Fruit fly (Drosophila melanogaster) whole organism, embryonic: Measurements from ENCODE around the gene CG32537.

Source experiments
- ATbp ChIP-seq: fragments of 200-800 bp; sonication (Bioruptor generic); optimal IDR thresholded peaks from 2 replicates; lab custom pipeline; 2017; ENCODE audit warnings: missing biosample characterization, mild to moderate bottlenecking, missing genetic modification characterization, missing genetic modification reagents
- CG10321 ChIP-seq: fragments of 200-800 bp; sonication (Bioruptor generic); IDR thresholded peaks from 2 replicates; pipeline ENCODE4 v1.3.6; 2022; ENCODE audit warnings: missing biosample characterization, missing genetic modification characterization
- CG10543 ChIP-seq: fragments of 200-800 bp; sonication (Bioruptor generic); optimal IDR thresholded peaks from 3 replicates; lab custom pipeline; 2017; ENCODE audit warnings: missing biosample characterization, mild to moderate bottlenecking, missing genetic modification characterization, moderate library complexity
- CG11247 ChIP-seq: fragments of 200-800 bp; sonication (Bioruptor generic); IDR thresholded peaks from 2 replicates; pipeline ENCODE4 v1.3.6; 2022; ENCODE audit warnings: missing biosample characterization, missing genetic modification characterization
- CG11398 ChIP-seq: fragments of 200-800 bp; sonication (Bioruptor generic); optimal IDR thresholded peaks from 2 replicates; lab custom pipeline; 2016; ENCODE audit warnings: missing biosample characterization, missing genetic modification characterization
- CG11723 ChIP-seq: fragments of 200-800 bp; sonication (Bioruptor generic); optimal IDR thresholded peaks from 2 replicates; lab custom pipeline; 2017; ENCODE audit warnings: missing biosample characterization, mild to moderate bottlenecking, missing genetic modification characterization
- CG12659 ChIP-seq: fragments of 200-800 bp; sonication (Bioruptor generic); optimal IDR thresholded peaks from 3 replicates; lab custom pipeline; 2017; ENCODE audit warnings: mild to moderate bottlenecking, missing biosample characterization, missing genetic modification reagents, missing genetic modification characterization
- CG12769 ChIP-seq: fragments of 200-800 bp; sonication (Bioruptor generic); optimal IDR thresholded peaks from 2 replicates; lab custom pipeline; 2019; ENCODE audit warnings: missing biosample characterization, mild to moderate bottlenecking, missing genetic modification characterization, moderate library complexity
- CG13775 ChIP-seq: fragments of 200-800 bp; sonication (Bioruptor generic); optimal IDR thresholded peaks from 3 replicates; lab custom pipeline; 2017; ENCODE audit warnings: missing biosample characterization, mild to moderate bottlenecking, missing genetic modification characterization
- CG14014 ChIP-seq: fragments of 200-800 bp; sonication (Bioruptor generic); IDR thresholded peaks from 2 replicates; pipeline ENCODE4 v1.3.6; 2022; ENCODE audit warnings: missing biosample characterization, missing genetic modification characterization
- CG14050 ChIP-seq: fragments of 200-800 bp; sonication (Bioruptor generic); IDR thresholded peaks from 3 replicates; pipeline ENCODE4 v1.3.6; 2022; ENCODE audit warnings: missing biosample characterization, missing genetic modification characterization
- CG14860 ChIP-seq: fragments of 200-800 bp; sonication (Bioruptor generic); IDR thresholded peaks from 3 replicates; pipeline ENCODE4 v1.3.6; 2022; ENCODE audit warnings: missing biosample characterization, missing genetic modification characterization; ENCODE audit not compliant: partially characterized antibody
- CG15269 ChIP-seq: fragments of 200-800 bp; sonication (Bioruptor generic); optimal IDR thresholded peaks from 2 replicates; lab custom pipeline; 2018; ENCODE audit warnings: missing biosample characterization, mild to moderate bottlenecking, missing genetic modification characterization, moderate library complexity
- CG1529 ChIP-seq: fragments of 200-800 bp; sonication (Bioruptor generic); optimal IDR thresholded peaks from 3 replicates; lab custom pipeline; 2018; ENCODE audit warnings: missing biosample characterization, missing genetic modification characterization
- CG1603 ChIP-seq: fragments of 200-800 bp; sonication (Bioruptor generic); optimal IDR thresholded peaks from 2 replicates; lab custom pipeline; 2019; ENCODE audit warnings: missing biosample characterization, mild to moderate bottlenecking, missing genetic modification characterization, moderate library complexity
- CG16863 ChIP-seq: fragments of 200-800 bp; sonication (Bioruptor generic); optimal IDR thresholded peaks from 3 replicates; lab custom pipeline; 2016; ENCODE audit warnings: missing biosample characterization, missing genetic modification characterization
- CG17359 ChIP-seq: fragments of 200-800 bp; sonication (Bioruptor generic); optimal IDR thresholded peaks from 3 replicates; lab custom pipeline; 2018; ENCODE audit warnings: missing biosample characterization, mild to moderate bottlenecking, missing genetic modification characterization, moderate library complexity
- CG17361 ChIP-seq: fragments of 200-800 bp; sonication (Bioruptor generic); IDR thresholded peaks from 3 replicates; pipeline ENCODE4 v1.3.6; 2022; ENCODE audit warnings: missing biosample characterization, missing genetic modification characterization
- CG17829 ChIP-seq: fragments of 200-800 bp; optimal IDR thresholded peaks from 2 replicates; lab custom pipeline; 2019; ENCODE audit warnings: missing biosample characterization, mild to moderate bottlenecking, missing genetic modification characterization, moderate library complexity
- CG2120 ChIP-seq: fragments of 200-800 bp; sonication (Bioruptor generic); optimal IDR thresholded peaks from 3 replicates; lab custom pipeline; 2016; ENCODE audit warnings: missing biosample characterization, missing genetic modification characterization
- CG31365 ChIP-seq: fragments of 200-800 bp; sonication (Bioruptor generic); optimal IDR thresholded peaks from 2 replicates; lab custom pipeline; 2018; ENCODE audit warnings: missing biosample characterization, mild to moderate bottlenecking, missing genetic modification characterization
- CG32767 ChIP-seq: fragments of 200-800 bp; sonication (Bioruptor generic); IDR thresholded peaks from 2 replicates; pipeline ENCODE4 v1.3.6; 2022; ENCODE audit warnings: missing biosample characterization, missing genetic modification characterization
- CG33557 ChIP-seq: fragments of 200-800 bp; sonication (Bioruptor generic); optimal IDR thresholded peaks from 2 replicates; lab custom pipeline; 2019; ENCODE audit warnings: missing biosample characterization, mild to moderate bottlenecking, missing genetic modification characterization, moderate library complexity
- CG42726 ChIP-seq: fragments of 200-800 bp; sonication (Bioruptor generic); IDR thresholded peaks from 2 replicates; pipeline ENCODE4 v1.3.6; 2022; ENCODE audit warnings: missing biosample characterization, missing genetic modification characterization; ENCODE audit not compliant: partially characterized antibody
- CG7839 ChIP-seq: fragments of 200-800 bp; sonication (Bioruptor generic); optimal IDR thresholded peaks from 3 replicates; lab custom pipeline; 2018; ENCODE audit warnings: missing biosample characterization, mild to moderate bottlenecking, missing genetic modification characterization, moderate library complexity
- CG7963 ChIP-seq: fragments of 200-800 bp; sonication (Bioruptor generic); IDR thresholded peaks from 3 replicates; pipeline ENCODE4 v1.3.6; 2022; ENCODE audit warnings: missing biosample characterization, missing genetic modification characterization; ENCODE audit not compliant: partially characterized antibody
- CG8290 ChIP-seq, 3 experiments: fragments of 200-800 bp; sonication (Bioruptor generic); optimal IDR thresholded peaks; 2 replicates each; lab custom pipeline; 2016 to 2019; ENCODE audit warnings: missing biosample characterization in 3 of 3, missing genetic modification characterization in 3 of 3, mild to moderate bottlenecking in 2 of 3, moderate library complexity in 1 of 3
- CTCF ChIP-seq: fragments of 200-800 bp; sonication (Bioruptor generic); optimal IDR thresholded peaks from 2 replicates; lab custom pipeline; 2017; ENCODE audit warnings: missing biosample characterization, mild to moderate bottlenecking, missing genetic modification characterization, moderate library complexity
- Dll ChIP-seq: fragments of 200-800 bp; sonication (Bioruptor generic); IDR thresholded peaks from 4 replicates; pipeline ENCODE4 v1.3.6; 2022; ENCODE audit warnings: missing biosample characterization, missing genetic modification characterization; ENCODE audit not compliant: partially characterized antibody
- Ets65A ChIP-seq: fragments of 200-800 bp; sonication (Bioruptor generic); peaks from one replicate; lab custom pipeline; 2016; ENCODE audit warnings: missing biosample characterization, missing genetic modification characterization
- Fer3 ChIP-seq: fragments of 200-800 bp; sonication (Bioruptor generic); optimal IDR thresholded peaks from 2 replicates; lab custom pipeline; 2018; ENCODE audit warnings: missing biosample characterization, mild to moderate bottlenecking, missing genetic modification characterization, moderate library complexity
- HLH3B ChIP-seq: fragments of 200-800 bp; sonication (Bioruptor generic); IDR thresholded peaks from 2 replicates; pipeline ENCODE4 v1.3.6; 2022; ENCODE audit warnings: missing biosample characterization, missing genetic modification characterization
- Hmr ChIP-seq: fragments of 200-800 bp; sonication (Bioruptor generic); optimal IDR thresholded peaks from 3 replicates; lab custom pipeline; 2017; ENCODE audit warnings: mild to moderate bottlenecking, missing biosample characterization, missing genetic modification reagents, missing genetic modification characterization
- Mes4 ChIP-seq: fragments of 200-800 bp; sonication (Bioruptor generic); optimal IDR thresholded peaks from 2 replicates; lab custom pipeline; 2016; ENCODE audit warnings: missing biosample characterization, missing genetic modification characterization
- Nf-YA ChIP-seq: fragments of 200-800 bp; sonication (Bioruptor generic); IDR thresholded peaks from 2 replicates; pipeline ENCODE4 v1.3.6; 2022; ENCODE audit warnings: missing biosample characterization, missing genetic modification characterization
- Oli ChIP-seq: fragments of 200-800 bp; sonication (Bioruptor generic); optimal IDR thresholded peaks from 2 replicates; lab custom pipeline; 2018; ENCODE audit warnings: missing biosample characterization, mild to moderate bottlenecking, missing genetic modification characterization, moderate library complexity
- Xrp1 ChIP-seq: fragments of 200-800 bp; sonication (Bioruptor generic); IDR thresholded peaks from 2 replicates; pipeline ENCODE4 v1.3.6; 2022; ENCODE audit warnings: missing biosample characterization, missing genetic modification characterization
- dan ChIP-seq: fragments of 200-800 bp; sonication (Bioruptor generic); IDR thresholded peaks from 2 replicates; pipeline ENCODE4 v1.3.6; 2022; ENCODE audit warnings: missing biosample characterization, missing genetic modification characterization
- ewg ChIP-seq: fragments of 200-800 bp; sonication (Bioruptor generic); optimal IDR thresholded peaks from 3 replicates; lab custom pipeline; 2017; ENCODE audit warnings: mild to moderate bottlenecking, missing biosample characterization, missing genetic modification reagents, missing genetic modification characterization
- gcm2 ChIP-seq: fragments of 200-800 bp; sonication (Bioruptor generic); optimal IDR thresholded peaks from 2 replicates; lab custom pipeline; 2016; ENCODE audit warnings: missing biosample characterization, missing genetic modification characterization
- insv ChIP-seq, 2 experiments: fragments of 200-800 bp; sonication (Bioruptor generic); optimal IDR thresholded peaks; 3 replicates each; lab custom pipeline; 2016 to 2018; ENCODE audit warnings: missing biosample characterization in 2 of 2, missing genetic modification characterization in 2 of 2
- kay ChIP-seq: fragments of 200-800 bp; sonication (Bioruptor generic); optimal IDR thresholded peaks from 2 replicates; lab custom pipeline; 2016; ENCODE audit warnings: missing biosample characterization, missing genetic modification characterization
- mld ChIP-seq: fragments of 200-800 bp; sonication (Bioruptor generic); IDR thresholded peaks from 3 replicates; pipeline ENCODE4 v1.3.6; 2022; ENCODE audit warnings: missing biosample characterization, missing genetic modification characterization; ENCODE audit not compliant: partially characterized antibody
- nerfin-2 ChIP-seq: fragments of 200-800 bp; sonication (Bioruptor generic); IDR thresholded peaks from 2 replicates; pipeline ENCODE4 v1.3.6; 2022; ENCODE audit warnings: missing biosample characterization, missing genetic modification characterization; ENCODE audit not compliant: partially characterized antibody
- p53 ChIP-seq: fragments of 200-800 bp; sonication (Bioruptor generic); optimal IDR thresholded peaks from 2 replicates; lab custom pipeline; 2016; ENCODE audit warnings: missing biosample characterization, missing genetic modification characterization
- phol ChIP-seq: fragments of 200-800 bp; sonication (Bioruptor generic); optimal IDR thresholded peaks from 3 replicates; lab custom pipeline; 2018; ENCODE audit warnings: missing biosample characterization, mild to moderate bottlenecking, missing genetic modification characterization, moderate library complexity
- schlank ChIP-seq: fragments of 200-800 bp; sonication (Bioruptor generic); optimal IDR thresholded peaks from 2 replicates; lab custom pipeline; 2018; ENCODE audit warnings: missing biosample characterization, mild to moderate bottlenecking, missing genetic modification characterization
- seq ChIP-seq: fragments of 200-800 bp; sonication (Bioruptor generic); IDR thresholded peaks from 2 replicates; pipeline ENCODE4 v1.3.6; 2022; ENCODE audit warnings: missing biosample characterization, missing genetic modification characterization
- trh ChIP-seq: fragments of 200-800 bp; sonication (Bioruptor generic); optimal IDR thresholded peaks from 2 replicates; lab custom pipeline; 2016; ENCODE audit warnings: missing biosample characterization, missing genetic modification characterization
- unc-4 ChIP-seq: fragments of 200-800 bp; sonication (Bioruptor generic); IDR thresholded peaks from 2 replicates; pipeline ENCODE4 v1.3.6; 2022; ENCODE audit warnings: missing biosample characterization, missing genetic modification characterization; ENCODE audit not compliant: partially characterized antibody
- vvl ChIP-seq: fragments of 200-800 bp; sonication (Bioruptor generic); IDR thresholded peaks from 2 replicates; pipeline ENCODE4 v1.3.6; 2022; ENCODE audit warnings: missing biosample characterization, missing genetic modification characterization

Gene CG32537

DNA sequence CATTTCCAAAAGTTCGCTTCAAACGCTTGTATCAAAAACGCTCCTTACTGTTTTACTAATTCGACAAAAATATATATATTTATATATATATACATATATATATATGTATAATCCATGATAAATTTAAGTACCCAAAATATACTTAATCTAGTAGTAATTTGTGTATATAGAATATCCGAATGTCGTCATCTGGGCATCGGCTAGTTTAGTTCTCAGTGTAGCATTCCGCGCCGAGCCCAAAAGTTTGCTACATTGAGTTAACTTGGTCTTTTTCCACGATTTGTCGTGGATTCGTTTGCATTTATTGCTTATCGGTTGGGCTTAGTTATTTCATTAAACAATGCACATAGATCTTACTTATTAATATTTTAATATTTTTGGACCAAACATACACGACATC lies 4.9 kb upstream of the CG32537 start (continued):
- TF ChIP-seq gcm2 (GFP tag; lab: Kevin White, UChicago) (no peak), Oli (tag; lab: Kevin White, UChicago) (peak; percentile 40), p53 (GFP tag; lab: Kevin White, UChicago) (no peak), CG1603 (peak; percentile 30), mld (GFP tag; lab: Robert Waterston, UW) (no peak), CG17361 (no peak), CG33557 (GFP tag; lab: Kevin White, UChicago) (no peak), trh (GFP tag; lab: Kevin White, UChicago) (no peak), CG16863 (GFP tag; lab: Kevin White, UChicago) (no peak), CG14860 (no peak), CG8290 (GFP tag; optimal IDR thresholded peaks at IDR 0.05; lab: Kevin White, UChicago) (no peak), CG8290 (tag; optimal IDR thresholded peaks at IDR 0.05; lab: Kevin White, UChicago) (peak in 1 of 2 experiments; percentile 59), CG2120 (GFP tag; lab: Kevin White, UChicago) (peak; percentile 44), ATbp (GFP tag; lab: Kevin White, UChicago) (peak; percentile 32), CG11398 (GFP tag; lab: Kevin White, UChicago) (no peak), schlank (no peak), CG12769 (no peak), dan (no peak), CTCF (GFP tag; lab: Kevin White, UChicago) (peak; percentile 2), CG32767 (GFP tag; lab: Robert Waterston, UW) (no peak), Dll (GFP tag; lab: Robert Waterston, UW) (no peak), CG17829 (tag; lab: Kevin White, UChicago) (peak; percentile 16), CG10321 (GFP tag; lab: Robert Waterston, UW) (no peak), insv (GFP tag; optimal IDR thresholded peaks at IDR 0.05; lab: Kevin White, UChicago) (no peak), CG11247 (GFP tag; lab: Robert Waterston, UW) (no peak), kay (GFP tag; lab: Kevin White, UChicago) (no peak), Xrp1 (GFP tag; lab: Robert Waterston, UW) (peak; percentile 34; the same call in 1 of the 2 replicates), vvl (GFP tag; lab: Robert Waterston, UW) (peak; percentile 59), CG14014 (GFP tag; lab: Robert Waterston, UW) (0 out of 2 replicates have a peak, but pooled peaks have one; percentile 22), phol (tag; lab: Kevin White, UChicago) (peak; percentile 31), HLH3B (GFP tag; lab: Robert Waterston, UW) (0 out of 2 replicates have a peak, but pooled peaks have one; percentile 23), CG15269 (tag; lab: Kevin White, UChicago) (peak; percentile 41), CG17359 (tag; lab: Kevin White, UChicago) (peak; percentile 51), Hmr (GFP tag; lab: Kevin White, UChicago) (no peak), CG10543 (no peak), Fer3 (peak; percentile 14), nerfin-2 (GFP tag; lab: Robert Waterston, UW) (no peak), CG7839 (tag; lab: Kevin White, UChicago) (peak; percentile 27), CG1529 (GFP tag; lab: Kevin White, UChicago) (no peak), seq (no peak), Mes4 (GFP tag; lab: Kevin White, UChicago) (no peak), CG42726 (no peak), ewg (no peak), CG11723 (GFP tag; lab: Kevin White, UChicago) (no peak), CG14050 (GFP tag; lab: Robert Waterston, UW) (no peak), CG31365 (tag; lab: Kevin White, UChicago) (no peak), CG7963 (GFP tag; lab: Robert Waterston, UW) (no peak), Nf-YA (GFP tag; lab: Robert Waterston, UW) (no peak), Ets65A (GFP tag; lab: Kevin White, UChicago) (peak; percentile 66), unc-4 (GFP tag; lab: Robert Waterston, UW) (no peak), CG12659 (GFP tag; lab: Kevin White, UChicago) (peak; percentile 23), CG13775 (GFP tag; lab: Kevin White, UChicago) (peak; percentile 24)
